Worm (Caenorhabditis elegans): ENCODE data around the gene rsp-8.
"Not testable (repeated sequence)": the region's sequence is repeated elsewhere in the genome, so short reads cannot be mapped to it uniquely, and the experiment has no call there.

rsp-8 gene

DNA sequence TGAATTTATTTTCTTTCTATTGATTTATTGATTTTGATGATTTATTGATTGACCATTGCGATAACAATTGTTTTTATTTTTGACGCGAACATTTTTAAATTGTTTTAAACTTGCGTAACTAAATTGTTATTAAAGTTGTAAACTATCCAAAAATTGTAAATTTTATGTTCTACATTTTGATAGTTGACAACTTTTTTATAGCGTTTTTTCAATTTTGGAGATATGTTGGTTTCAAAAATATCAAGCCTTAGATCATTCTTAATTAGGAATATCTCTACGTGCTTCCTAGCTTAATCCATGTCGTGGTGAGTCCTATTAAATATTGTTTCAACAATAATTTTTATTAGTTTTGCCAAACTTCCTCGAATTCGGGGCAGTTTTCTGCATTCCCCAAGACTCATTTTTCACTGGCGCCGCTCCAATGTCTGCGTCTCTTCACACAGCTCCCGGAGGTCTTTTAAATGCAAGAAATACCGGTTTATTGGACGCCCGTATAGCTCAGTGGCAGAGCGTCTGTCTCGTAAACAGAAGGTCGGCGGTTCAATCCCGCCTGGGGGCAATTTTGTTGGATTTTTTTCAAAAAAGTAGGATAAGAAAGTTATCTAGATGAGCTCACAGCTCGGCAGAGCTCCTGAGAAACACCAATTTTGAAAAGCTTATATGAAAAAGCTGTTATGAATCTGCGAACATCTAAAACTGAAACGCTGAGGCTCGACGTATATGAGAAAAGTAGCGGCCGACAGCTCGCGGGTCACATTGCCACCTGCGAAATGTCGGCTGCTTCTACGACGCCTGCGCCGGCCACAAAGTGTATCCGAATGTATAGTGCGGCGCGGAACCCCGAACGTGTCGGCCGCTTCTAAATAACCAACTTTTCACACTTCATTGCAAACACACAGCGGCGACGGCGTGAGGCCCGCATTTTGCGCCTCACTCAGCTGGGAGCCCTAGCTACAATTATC lies 33.6 kb upstream of the rsp-8 start, which contains the start of gene C24H11.2:
Gene C24H11.2, minus strand, starts transcription at position 51 of the 962 bp plus-strand sequence.
- TF ChIP-seq mxl-2 (GFP tag; conservative IDR thresholded peaks at IDR 0.05) (peak; percentile 75), F26F4.8 (GFP tag; conservative IDR thresholded peaks at IDR 0.05) (peak; percentile 96), F44E2.7 (GFP tag; IDR thresholded peaks at IDR 0.05) (0 out of 2 replicates have a peak, but pooled peaks have one; percentile 46), zfp-2 (tag; optimal IDR thresholded peaks at IDR 0.05) (peak; percentile 45), egl-43 (GFP tag; IDR thresholded peaks at IDR 0.05) (peak; percentile 95), Y48G9A.11 (GFP tag; IDR thresholded peaks at IDR 0.05) (peak; percentile 47; the same call in 1 of the 2 replicates), ZK337.2 (GFP tag; IDR thresholded peaks at IDR 0.05) (peak; percentile 79), zip-11 (GFP tag; IDR thresholded peaks at IDR 0.05) (peak; percentile 50; the same call in 1 of the 2 replicates), madf-9 (GFP tag; conservative IDR thresholded peaks at IDR 0.05) (peak; percentile 88), ceh-44 (GFP tag; IDR thresholded peaks at IDR 0.05) (peak; percentile 65; the same call in 1 of the 2 replicates), lin-29 (GFP tag; IDR thresholded peaks at IDR 0.05) (peak; percentile 65), dmd-9 (GFP tag; IDR thresholded peaks at IDR 0.05) (peak; percentile 60), php-3 (GFP tag; IDR thresholded peaks at IDR 0.05) (peak; percentile 74), mep-1 (tag; optimal IDR thresholded peaks at IDR 0.05) (peak; percentile 54), vab-7 (GFP tag; IDR thresholded peaks at IDR 0.05) (peak; percentile 77), lim-7 (GFP tag; IDR thresholded peaks at IDR 0.05) (peak; percentile 92), nhr-41 (GFP tag; IDR thresholded peaks at IDR 0.05) (peak; percentile 80), mdt-29 (GFP tag; IDR thresholded peaks at IDR 0.05) (0 out of 2 replicates have a peak, but pooled peaks have one; percentile 21), lin-13 (GFP tag; optimal IDR thresholded peaks at IDR 0.05) (peak; percentile 37), T26A8.4 (GFP tag; IDR thresholded peaks at IDR 0.05) (peak; percentile 87), nhr-102 (tag; optimal IDR thresholded peaks at IDR 0.05) (peak; percentile 59), hif-1 (tag; optimal IDR thresholded peaks at IDR 0.05) (peak in 1 of 2 experiments; percentile 34), zfp-3 (GFP tag; conservative IDR thresholded peaks at IDR 0.05) (peak; percentile 60; the same call in 1 of the 2 replicates), mes-2 (tag; optimal IDR thresholded peaks at IDR 0.05; ENCODE audit: poor library complexity, severe bottlenecking) (peak; percentile 76), daf-16 (GFP tag; optimal IDR thresholded peaks at IDR 0.05) (peak; percentile 59 to 85), daf-16 (tag; optimal IDR thresholded peaks at IDR 0.05) (peak; percentile 75), dmd-8 (GFP tag; IDR thresholded peaks at IDR 0.05) (peak; percentile 94), tra-1 (GFP tag; IDR thresholded peaks at IDR 0.05) (peak; percentile 91), lir-3 (tag; optimal IDR thresholded peaks at IDR 0.05) (peak; percentile 34), lin-1 (GFP tag; IDR thresholded peaks at IDR 0.05) (peak; percentile 84), nhr-48 (tag; optimal IDR thresholded peaks at IDR 0.05) (peak; percentile 17), ctbp-1 (GFP tag; IDR thresholded peaks at IDR 0.05) (peak; percentile 80), dmd-6 (GFP tag; IDR thresholded peaks at IDR 0.05) (peak; percentile 65), duxl-1 (tag; optimal IDR thresholded peaks at IDR 0.05; ENCODE audit: poor library complexity) (peak; percentile 86), saeg-2 (GFP tag; IDR thresholded peaks at IDR 0.05) (peak; percentile 76; the same call in 1 of the 2 replicates), spr-1 (tag; optimal IDR thresholded peaks at IDR 0.05) (peak; percentile 54), unc-130 (GFP tag; optimal IDR thresholded peaks at IDR 0.05) (peak; percentile 1), nhr-42 (GFP tag; IDR thresholded peaks at IDR 0.05) (peak; percentile 73), rbr-2 (tag; optimal IDR thresholded peaks at IDR 0.05) (peak; percentile 68), pha-4 (GFP tag; IDR thresholded peaks at IDR 0.05) (peak; percentile 91), nhr-111 (GFP tag; optimal IDR thresholded peaks at IDR 0.05) (peak; percentile 69), nhr-28 (tag; optimal IDR thresholded peaks at IDR 0.05) (peak; percentile 1), nhr-77 (tag; optimal IDR thresholded peaks at IDR 0.05) (peak; percentile 18), snpc-1.2 (GFP tag; IDR thresholded peaks at IDR 0.05) (peak; percentile 79), gei-8 (GFP tag; optimal IDR thresholded peaks at IDR 0.05) (peak; percentile 30), lin-38 (GFP tag; IDR thresholded peaks at IDR 0.05) (peak; percentile 83)
- not testable (repeated sequence) for TF ChIP-seq pha-4 (tag; optimal IDR thresholded peaks at IDR 0.05)

All from whole organism, L4 larva.